Worm (Caenorhabditis elegans) whole organism, young adult: Measurements from ENCODE around the gene cua-1.

Experiments used
- B0035.1 ChIP-seq: sonication (generic microtip); optimal IDR thresholded peaks from 2 replicates; lab custom pipeline; 2016; ENCODE audit warnings: missing genetic modification characterization, mild to moderate bottlenecking, missing compliant biosample characterization, missing genotype, missing genetic modification reagents
- B0261.1 ChIP-seq: sonication (generic microtip); optimal IDR thresholded peaks from 2 replicates; lab custom pipeline; 2016; ENCODE audit warnings: mild to moderate bottlenecking, missing genetic modification characterization, moderate library complexity, missing compliant biosample characterization
- D2030.7 ChIP-seq: fragments of 200-800 bp; sonication (Bioruptor generic); IDR thresholded peaks from 2 replicates; pipeline ENCODE4 v1.3.6; 2022; ENCODE audit warnings: missing genetic modification reagents, missing genetic modification characterization, missing compliant biosample characterization
- F10E7.11 ChIP-seq: sonication (generic microtip); optimal IDR thresholded peaks from 2 replicates; lab custom pipeline; 2017; ENCODE audit warnings: mild to moderate bottlenecking, missing genetic modification characterization, moderate library complexity, missing compliant biosample characterization
- F22D6.2 ChIP-seq: sonication (generic microtip); optimal IDR thresholded peaks from 2 replicates; lab custom pipeline; 2016; ENCODE audit warnings: mild to moderate bottlenecking, missing genetic modification characterization, missing compliant biosample characterization
- F39B2.1 ChIP-seq: fragments of 200-800 bp; sonication (Bioruptor generic); IDR thresholded peaks from 2 replicates; pipeline ENCODE4 v1.3.6; 2022; ENCODE audit warnings: missing genetic modification reagents, missing genetic modification characterization, missing compliant biosample characterization
- K12H6.12 ChIP-seq: fragments of 200-800 bp; sonication (Bioruptor generic); optimal IDR thresholded peaks from 2 replicates; lab custom pipeline; 2018; ENCODE audit warnings: mild to moderate bottlenecking, missing genetic modification characterization, missing compliant biosample characterization
- Y56A3A.18 ChIP-seq: fragments of 200-800 bp; sonication (Bioruptor generic); IDR thresholded peaks from 2 replicates; pipeline ENCODE4 v1.3.6; 2022; ENCODE audit warnings: missing genetic modification reagents, missing genetic modification characterization, missing compliant biosample characterization
- athp-1 ChIP-seq: sonication (generic microtip); optimal IDR thresholded peaks from 2 replicates; lab custom pipeline; 2017; ENCODE audit warnings: mild to moderate bottlenecking, missing genetic modification characterization, missing compliant biosample characterization
- attf-3 ChIP-seq: fragments of 200-800 bp; sonication (Bioruptor generic); conservative IDR thresholded peaks from 2 replicates; pipeline ENCODE4 v1.3.6; 2022; ENCODE audit warnings: missing genetic modification reagents, missing genetic modification characterization, missing compliant biosample characterization
- attf-6 ChIP-seq: fragments of 200-800 bp; sonication (Bioruptor generic); IDR thresholded peaks from 2 replicates; pipeline ENCODE4 v1.3.6; 2022; ENCODE audit warnings: missing genetic modification reagents, missing genetic modification characterization, missing compliant biosample characterization
- bed-1 ChIP-seq: fragments of 200-800 bp; sonication (Bioruptor generic); IDR thresholded peaks from 2 replicates; pipeline ENCODE4 v1.3.6; 2022; ENCODE audit warnings: missing genetic modification reagents, missing genetic modification characterization, missing compliant biosample characterization
- ceh-40 ChIP-seq: fragments of 200-800 bp; sonication (Bioruptor generic); IDR thresholded peaks from 2 replicates; pipeline ENCODE4 v1.3.6; 2022; ENCODE audit warnings: missing genetic modification characterization, missing compliant biosample characterization
- ceh-58 ChIP-seq: fragments of 200-800 bp; sonication (Bioruptor generic); IDR thresholded peaks from 2 replicates; pipeline ENCODE4 v1.3.6; 2022; ENCODE audit warnings: missing genetic modification characterization, missing compliant biosample characterization
- ceh-91 ChIP-seq: fragments of 200-800 bp; sonication (Bioruptor generic); IDR thresholded peaks from 2 replicates; pipeline ENCODE4 v1.3.6; 2022; ENCODE audit warnings: missing genetic modification reagents, missing genetic modification characterization, missing compliant biosample characterization
- chd-7 ChIP-seq: sonication (generic microtip); optimal IDR thresholded peaks from 2 replicates; lab custom pipeline; 2016; ENCODE audit warnings: mild to moderate bottlenecking, missing genetic modification characterization, moderate library complexity, missing compliant biosample characterization
- die-1 ChIP-seq: sonication (generic microtip); optimal IDR thresholded peaks from 2 replicates; lab custom pipeline; 2016; ENCODE audit warnings: missing genotype, mild to moderate bottlenecking, missing genetic modification characterization, missing compliant biosample characterization
- ekl-4 ChIP-seq: fragments of 200-800 bp; sonication (Bioruptor generic); IDR thresholded peaks from 2 replicates; pipeline ENCODE4 v1.3.6; 2022; ENCODE audit warnings: missing genetic modification reagents, missing genetic modification characterization, missing compliant biosample characterization
- fkh-3 ChIP-seq: sonication (generic microtip); optimal IDR thresholded peaks from 2 replicates; lab custom pipeline; 2016; ENCODE audit warnings: mild to moderate bottlenecking, missing genetic modification characterization, missing compliant biosample characterization
- gei-17 ChIP-seq: fragments of 200-800 bp; sonication (Bioruptor generic); optimal IDR thresholded peaks from 2 replicates; lab custom pipeline; 2018; ENCODE audit warnings: mild to moderate bottlenecking, missing genetic modification characterization, missing compliant biosample characterization
- hmg-20 ChIP-seq: fragments of 200-800 bp; sonication (Bioruptor generic); IDR thresholded peaks from 2 replicates; pipeline ENCODE4 v1.3.6; 2022; ENCODE audit warnings: missing genetic modification reagents, missing genetic modification characterization, missing compliant biosample characterization
- hsf-1 ChIP-seq: fragments of 200-800 bp; sonication (Bioruptor generic); IDR thresholded peaks from 2 replicates; pipeline ENCODE4 v1.3.6; 2022; ENCODE audit warnings: missing genetic modification reagents, missing genetic modification characterization, missing compliant biosample characterization
- lin-26 ChIP-seq: fragments of 200-800 bp; sonication (Bioruptor generic); IDR thresholded peaks from 2 replicates; pipeline ENCODE4 v1.3.6; 2022; ENCODE audit warnings: missing genetic modification reagents, missing genetic modification characterization, missing compliant biosample characterization
- lir-1 ChIP-seq: fragments of 200-800 bp; sonication (Bioruptor generic); conservative IDR thresholded peaks from 2 replicates; pipeline ENCODE4 v1.3.6; 2022; ENCODE audit warnings: missing genetic modification reagents, missing genetic modification characterization, missing compliant biosample characterization
- lsl-1 ChIP-seq: fragments of 200-800 bp; sonication (Bioruptor generic); optimal IDR thresholded peaks from 2 replicates; lab custom pipeline; 2018; ENCODE audit warnings: mild to moderate bottlenecking, missing genetic modification characterization, moderate library complexity, missing compliant biosample characterization
- lsy-27 ChIP-seq: sonication (generic microtip); optimal IDR thresholded peaks from 2 replicates; lab custom pipeline; 2017; ENCODE audit warnings: missing genetic modification characterization, mild to moderate bottlenecking, missing compliant biosample characterization, antibody characterized with exemption, missing genotype, borderline replicate concordance; ENCODE audit not compliant: insufficient read depth
- madf-10 ChIP-seq: sonication (generic microtip); optimal IDR thresholded peaks from 2 replicates; lab custom pipeline; 2016; ENCODE audit warnings: mild to moderate bottlenecking, missing genetic modification characterization, missing compliant biosample characterization
- mes-4 ChIP-seq: sonication (generic microtip); optimal IDR thresholded peaks from 2 replicates; lab custom pipeline; 2016; ENCODE audit warnings: missing genotype, missing genetic modification characterization, missing compliant biosample characterization
- nfya-1 ChIP-seq: sonication (generic microtip); optimal IDR thresholded peaks from 2 replicates; lab custom pipeline; 2017; ENCODE audit warnings: antibody characterized with exemption, missing compliant biosample characterization, missing genetic modification characterization, borderline replicate concordance; ENCODE audit not compliant: insufficient read depth
- nfya-2 ChIP-seq: fragments of 200-800 bp; sonication (Bioruptor generic); IDR thresholded peaks from 2 replicates; pipeline ENCODE4 v1.3.6; 2022; ENCODE audit warnings: missing genetic modification reagents, missing genetic modification characterization, missing compliant biosample characterization
- nfyb-1 ChIP-seq: fragments of 200-800 bp; sonication (Bioruptor generic); IDR thresholded peaks from 2 replicates; pipeline ENCODE4 v1.3.6; 2022; ENCODE audit warnings: missing genetic modification reagents, missing genetic modification characterization, missing compliant biosample characterization
- nhr-27 ChIP-seq: fragments of 200-800 bp; sonication (Bioruptor generic); optimal IDR thresholded peaks from 2 replicates; lab custom pipeline; 2018; ENCODE audit warnings: mild to moderate bottlenecking, missing genetic modification characterization, moderate library complexity, missing compliant biosample characterization
- pbrm-1 ChIP-seq: fragments of 200-800 bp; sonication (Bioruptor generic); IDR thresholded peaks from 2 replicates; pipeline ENCODE4 v1.3.6; 2022; ENCODE audit warnings: missing genetic modification reagents, missing genetic modification characterization, missing compliant biosample characterization
- sea-2 ChIP-seq: fragments of 200-800 bp; sonication (Bioruptor generic); IDR thresholded peaks from 2 replicates; pipeline ENCODE4 v1.3.6; 2022; ENCODE audit warnings: missing genetic modification characterization, missing compliant biosample characterization
- snpc-4 ChIP-seq, 5 experiments: fragments of 150-350 bp in 1 of 5; sonication (generic microtip) in 4 of 5; optimal IDR thresholded peaks; 2 replicates each; lab custom pipeline; 2014 to 2018; ENCODE audit warnings: missing genetic modification characterization in 5 of 5, missing biosample characterization in 3 of 5, antibody characterized with exemption in 2 of 5, mild to moderate bottlenecking in 2 of 5, missing compliant biosample characterization in 2 of 5, missing genotype in 2 of 5, moderate library complexity in 2 of 5, missing genetic modification reagents in 1 of 5
- unc-130 ChIP-seq: sonication (generic microtip); optimal IDR thresholded peaks from 2 replicates; lab custom pipeline; 2016; ENCODE audit warnings: missing genetic modification reagents, missing genetic modification characterization, missing compliant biosample characterization
- zim-3 ChIP-seq: sonication (generic microtip); optimal IDR thresholded peaks from 2 replicates; lab custom pipeline; 2017; ENCODE audit warnings: mild to moderate bottlenecking, missing genetic modification characterization, moderate library complexity, missing compliant biosample characterization
- ztf-6 ChIP-seq: fragments of 200-800 bp; sonication (Bioruptor generic); IDR thresholded peaks from 2 replicates; pipeline ENCODE4 v1.3.6; 2022; ENCODE audit warnings: missing genetic modification reagents, missing genetic modification characterization, missing compliant biosample characterization

The cua-1 gene

ce11 chrIII:13492377-13492776, 37.3 kb upstream of the cua-1 start, which contains the start of gene twk-40:
twk-40 (minus strand) TSS chrIII:13492477.
- TF ChIP-seq ceh-58 (no peak), pbrm-1 (GFP tag; lab: Robert Waterston, UW) (no peak), hsf-1 (GFP tag; lab: Robert Waterston, UW) (no peak), bed-1 (GFP tag; lab: Robert Waterston, UW) (no peak), zim-3 (tag; lab: Kevin White, UChicago) (no peak), B0261.1 (tag; lab: Kevin White, UChicago) (no peak), ztf-6 (GFP tag; lab: Robert Waterston, UW) (no peak), F39B2.1 (no peak), lir-1 (GFP tag; lab: Robert Waterston, UW) (no peak), K12H6.12 (tag; lab: Kevin White, UChicago) (no peak), nhr-27 (tag; lab: Kevin White, UChicago) (no peak), Y56A3A.18 (GFP tag; lab: Robert Waterston, UW) (no peak), nfya-1 (no peak), hmg-20 (GFP tag; lab: Robert Waterston, UW) (no peak), madf-10 (no peak)

- no peak for TF ChIP-seq lsy-27
- no peak for TF ChIP-seq nfya-2
- no peak for TF ChIP-seq ztf-6 (GFP tag; lab: Robert Waterston, UW)
- TF ChIP-seq ceh-58: no peak
- no peak for TF ChIP-seq fkh-3 (tag; lab: Kevin White, UChicago)
- TF ChIP-seq ceh-91: no peak
- no peak for TF ChIP-seq gei-17
Observed at ce11 chrIII:13484024-13484423, 28.9 kb upstream of the cua-1 start, which contains the start of gene acc-4. acc-4 (minus strand) TSS chrIII:13484124.

- TF ChIP-seq mes-4 (tag; lab: Kevin White, UChicago) (no peak), sea-2 (GFP tag; lab: Robert Waterston, UW) (no peak), lsl-1 (GFP tag; lab: Kevin White, UChicago) (no peak), lin-26 (no peak), F22D6.2 (tag; lab: Kevin White, UChicago) (no peak), nfya-2 (no peak), athp-1 (tag; lab: Kevin White, UChicago) (no peak), ceh-40 (no peak), chd-7 (tag; lab: Kevin White, UChicago) (no peak), ekl-4 (GFP tag; lab: Robert Waterston, UW) (no peak), nfyb-1 (no peak), unc-130 (GFP tag; lab: Kevin White, UChicago) (no peak), F10E7.11 (tag; lab: Kevin White, UChicago) (no peak), attf-6 (GFP tag; lab: Robert Waterston, UW) (no peak), D2030.7 (GFP tag; lab: Robert Waterston, UW) (no peak), B0035.1 (no peak), F39B2.1 (no peak), attf-3 (GFP tag; lab: Robert Waterston, UW) (no peak), die-1 (tag; lab: Kevin White, UChicago) (no peak), snpc-4 (GFP tag; optimal IDR thresholded peaks at IDR 0.05; lab: Kevin White, UChicago) (no peak), snpc-4 (tag; optimal IDR thresholded peaks at IDR 0.05; lab: Kevin White, UChicago) (no peak)
Observed at ce11 chrIII:13476682-13477081, 21.6 kb upstream of the cua-1 start, which contains the start of gene T27E9.6. T27E9.6 (minus strand) TSS chrIII:13476782.
